Fruit fly (Drosophila melanogaster) Kc167 (cell line): ENCODE measurements around the gene CG42367.

Experiments used
- Myc ChIP-seq: fragments of >200 bp; optimal IDR thresholded peaks from 2 replicates; lab custom pipeline; 2017; ENCODE audit warnings: missing external identifiers
- Sin3A ChIP-seq: fragments of >200 bp; optimal IDR thresholded peaks from 2 replicates; lab custom pipeline; 2018; ENCODE audit warnings: missing external identifiers
- h ChIP-seq: fragments of >200 bp; optimal IDR thresholded peaks from 3 replicates; lab custom pipeline; 2018; ENCODE audit warnings: missing external identifiers
- insv ChIP-seq: fragments of >200 bp; optimal IDR thresholded peaks from 3 replicates; lab custom pipeline; 2018; ENCODE audit warnings: missing external identifiers
- psq ChIP-seq: fragments of >200 bp; optimal IDR thresholded peaks from 2 replicates; lab custom pipeline; 2017; ENCODE audit warnings: missing external identifiers
- ttk ChIP-seq: sonication (Bioruptor generic); optimal IDR thresholded peaks from 2 replicates; lab custom pipeline; 2017; ENCODE audit warnings: missing external identifiers

The CG42367 gene

dm6 chr2L:9930280-9930679 lies at the start of gene CG42367:
Gene CG42367 (plus strand): TSS chr2L:9930580.
- TF ChIP-seq insv (lab: Kevin White, UChicago) (no peak), psq (lab: Kevin White, UChicago) (no peak), h (lab: Kevin White, UChicago) (no peak), Myc (lab: Kevin White, UChicago) (no peak), ttk (lab: Kevin White, UChicago) (no peak), Sin3A (lab: Kevin White, UChicago) (no peak)

DNA sequence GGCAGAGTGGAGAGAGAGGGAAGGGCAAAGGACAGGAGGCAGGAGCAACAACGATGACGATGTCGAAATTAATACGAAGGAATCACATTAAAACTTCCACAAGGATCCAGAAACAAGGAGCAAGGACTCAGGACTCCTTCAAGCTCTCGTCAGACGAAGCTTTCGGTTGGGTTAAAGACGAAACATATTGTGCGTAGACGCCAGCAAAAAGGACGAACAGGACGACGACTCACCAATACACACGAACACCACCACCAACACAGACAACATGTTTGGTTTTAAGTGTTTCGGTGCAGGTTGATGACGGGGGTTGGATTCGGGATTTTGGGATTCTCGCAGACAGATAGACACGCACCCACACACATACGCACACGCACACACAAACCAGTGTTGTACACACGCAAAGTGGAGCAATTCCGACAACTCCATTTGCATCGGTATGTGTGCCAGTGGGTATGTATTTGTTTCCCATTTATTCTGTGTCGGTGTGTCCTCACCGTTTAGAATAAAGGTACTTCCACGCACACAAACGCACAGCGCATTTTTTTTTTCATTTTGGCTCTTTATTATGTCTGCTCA lies 47.9 kb upstream of the CG42367 start:
- no peak for TF ChIP-seq insv (lab: Kevin White, UChicago)
- TF ChIP-seq psq (lab: Kevin White, UChicago), result no peak
- no peak for TF ChIP-seq Myc (lab: Kevin White, UChicago)
- TF ChIP-seq h (lab: Kevin White, UChicago), result no peak
- no peak for TF ChIP-seq ttk (lab: Kevin White, UChicago)
- no peak for TF ChIP-seq Sin3A (lab: Kevin White, UChicago)

- TF ChIP-seq psq (lab: Kevin White, UChicago), result no peak
- TF ChIP-seq h (lab: Kevin White, UChicago), result no peak
- no peak for TF ChIP-seq Myc (lab: Kevin White, UChicago)
- TF ChIP-seq ttk (lab: Kevin White, UChicago), result no peak
- TF ChIP-seq insv (lab: Kevin White, UChicago), result no peak
- TF ChIP-seq Sin3A (lab: Kevin White, UChicago), result no peak
Observed at dm6 chr2L:9886086-9886485, 44.3 kb upstream of the CG42367 start, which contains the start of gene nAChRalpha6. Gene nAChRalpha6 (minus strand): TSS chr2L:9886250.

dm6 chr2L:9887856-9888269 lies 42.5 kb upstream of the CG42367 start, which contains the start of gene Fkbp59:
Gene Fkbp59 (plus strand): TSS chr2L:9888005.
- TF ChIP-seq insv (lab: Kevin White, UChicago), result no peak
- no peak for TF ChIP-seq Sin3A (lab: Kevin White, UChicago)
- TF ChIP-seq psq (lab: Kevin White, UChicago), result no peak
- no peak for TF ChIP-seq h (lab: Kevin White, UChicago)
- TF ChIP-seq ttk (lab: Kevin White, UChicago), result no peak
- TF ChIP-seq Myc (lab: Kevin White, UChicago), result no peak

DNA sequence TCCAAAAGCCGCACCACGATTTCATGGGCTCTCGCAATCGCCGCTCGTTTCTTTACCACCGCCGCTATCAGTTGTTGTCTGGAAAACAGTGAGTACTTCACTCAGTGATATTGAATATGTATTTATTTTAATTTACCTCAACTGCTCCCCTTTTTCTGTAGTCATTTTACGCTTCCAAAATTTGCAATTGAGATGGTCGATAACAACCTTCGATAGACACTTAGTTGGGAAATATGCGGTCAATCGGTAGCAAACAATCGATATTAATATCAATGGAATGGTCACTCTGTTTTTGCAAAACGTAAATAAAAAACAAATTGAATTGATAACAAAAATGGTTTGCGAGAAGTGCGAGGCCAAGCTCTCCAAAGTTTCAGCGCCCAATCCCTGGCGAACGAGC lies 39.8 kb upstream of the CG42367 start, which contains the start of the genes CG34183 and CG4537:
CG34183 (minus strand) TSS at position 197 of the 400 bp plus-strand sequence.
CG4537 (plus strand) TSS at position 310 of the 400 bp plus-strand sequence.
- no peak for TF ChIP-seq Myc (lab: Kevin White, UChicago)
- TF ChIP-seq psq (lab: Kevin White, UChicago), result no peak
- no peak for TF ChIP-seq h (lab: Kevin White, UChicago)
- no peak for TF ChIP-seq insv (lab: Kevin White, UChicago)
- TF ChIP-seq ttk (lab: Kevin White, UChicago), result no peak
- no peak for TF ChIP-seq Sin3A (lab: Kevin White, UChicago)

DNA sequence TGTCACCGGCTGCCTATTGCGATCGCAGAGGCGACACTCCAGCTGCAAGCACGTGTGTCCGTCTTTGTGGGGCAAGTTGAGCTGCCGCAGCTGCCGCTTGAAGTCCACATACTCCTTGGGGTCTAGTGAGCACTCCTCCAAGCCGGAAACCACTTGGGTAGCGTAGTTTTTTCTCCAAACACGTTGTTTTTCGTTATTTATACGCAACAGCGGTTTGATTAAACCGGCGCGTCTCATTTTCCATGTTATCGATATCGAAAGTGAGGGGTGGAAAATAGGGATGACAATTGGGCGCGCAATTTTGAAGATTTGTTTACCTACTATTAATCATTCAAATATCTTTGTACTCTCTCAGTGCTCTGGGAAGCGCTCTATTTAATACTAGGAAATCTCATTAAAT lies 37.2 kb upstream of the CG42367 start, which contains the start of gene mtDNA-helicase:
mtDNA-helicase (minus strand) TSS at position 264 of the 400 bp plus-strand sequence.
- TF ChIP-seq insv (lab: Kevin White, UChicago) (no peak), psq (lab: Kevin White, UChicago) (no peak), ttk (lab: Kevin White, UChicago) (no peak), Sin3A (lab: Kevin White, UChicago) (no peak), Myc (lab: Kevin White, UChicago) (no peak), h (lab: Kevin White, UChicago) (no peak)

- no peak for TF ChIP-seq Sin3A (lab: Kevin White, UChicago)
- no peak for TF ChIP-seq h (lab: Kevin White, UChicago)
- TF ChIP-seq psq (lab: Kevin White, UChicago), result no peak
- TF ChIP-seq insv (lab: Kevin White, UChicago), result no peak
Observed at dm6 chr2L:9894193-9894592, 36.2 kb upstream of the CG42367 start.

DNA sequence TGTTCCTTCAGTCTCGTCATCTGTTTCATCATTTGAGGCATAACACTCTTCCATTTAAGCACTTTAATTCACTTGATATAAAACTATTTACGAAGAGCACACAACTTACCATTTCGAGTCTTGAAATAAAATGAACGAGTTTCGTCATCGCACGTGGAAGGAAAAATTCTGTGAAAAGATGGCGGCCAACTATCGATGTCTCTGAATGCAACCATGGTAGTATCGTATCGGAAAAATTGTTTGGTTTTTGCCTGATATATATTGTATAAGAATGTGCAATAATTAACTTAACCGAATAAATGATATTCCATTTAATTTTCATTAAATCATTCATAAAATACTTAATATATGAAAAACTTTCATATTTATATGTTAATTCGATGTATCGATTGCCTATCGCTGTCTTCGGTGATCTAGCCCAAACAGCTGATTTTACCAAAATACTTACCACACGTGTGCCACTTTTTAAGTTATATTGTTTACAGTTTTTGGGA lies 35.5 kb upstream of the CG42367 start, which contains the start of gene Bka:
Bka (plus strand) TSS at position 417 of the 494 bp plus-strand sequence.
- TF ChIP-seq Sin3A (lab: Kevin White, UChicago), result no peak
- TF ChIP-seq Myc (lab: Kevin White, UChicago), result no peak
- TF ChIP-seq insv (lab: Kevin White, UChicago), result no peak
- TF ChIP-seq ttk (lab: Kevin White, UChicago), result no peak
- no peak for TF ChIP-seq h (lab: Kevin White, UChicago)
- no peak for TF ChIP-seq psq (lab: Kevin White, UChicago)

- no peak for TF ChIP-seq Myc (lab: Kevin White, UChicago)
- TF ChIP-seq insv (lab: Kevin White, UChicago), result no peak
- TF ChIP-seq Sin3A (lab: Kevin White, UChicago), result no peak
- no peak for TF ChIP-seq h (lab: Kevin White, UChicago)
- no peak for TF ChIP-seq ttk (lab: Kevin White, UChicago)
- no peak for TF ChIP-seq psq (lab: Kevin White, UChicago)
Observed at dm6 chr2L:9897296-9897695, 33.1 kb upstream of the CG42367 start, which contains the start of gene RpS2. Gene RpS2 (minus strand): TSS chr2L:9897552.

DNA sequence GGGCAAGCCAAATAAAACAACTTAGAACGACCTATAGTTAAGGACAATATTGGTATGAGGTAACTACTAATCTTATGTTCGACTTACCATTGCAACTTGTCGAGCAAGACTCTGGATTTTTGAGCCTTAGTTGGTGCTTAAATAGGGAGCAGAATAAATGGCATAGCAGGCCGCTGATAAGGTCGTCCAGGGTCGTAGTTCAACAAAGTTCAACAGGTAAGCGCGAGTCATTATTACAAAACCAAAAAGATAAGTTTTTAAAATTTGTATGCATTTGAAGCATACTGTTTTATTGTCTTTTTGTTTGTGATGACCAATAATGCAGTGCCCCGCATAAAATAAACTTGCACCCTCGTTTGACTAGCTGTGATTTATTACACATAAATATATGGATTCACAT lies 27.4 kb upstream of the CG42367 start, which contains the start of gene Muc30E:
Muc30E (minus strand) TSS at position 101 of the 400 bp plus-strand sequence.
- no peak for TF ChIP-seq Sin3A (lab: Kevin White, UChicago)
- TF ChIP-seq Myc (lab: Kevin White, UChicago), result no peak
- TF ChIP-seq h (lab: Kevin White, UChicago), result no peak
- no peak for TF ChIP-seq insv (lab: Kevin White, UChicago)
- no peak for TF ChIP-seq psq (lab: Kevin White, UChicago)
- no peak for TF ChIP-seq ttk (lab: Kevin White, UChicago)

DNA sequence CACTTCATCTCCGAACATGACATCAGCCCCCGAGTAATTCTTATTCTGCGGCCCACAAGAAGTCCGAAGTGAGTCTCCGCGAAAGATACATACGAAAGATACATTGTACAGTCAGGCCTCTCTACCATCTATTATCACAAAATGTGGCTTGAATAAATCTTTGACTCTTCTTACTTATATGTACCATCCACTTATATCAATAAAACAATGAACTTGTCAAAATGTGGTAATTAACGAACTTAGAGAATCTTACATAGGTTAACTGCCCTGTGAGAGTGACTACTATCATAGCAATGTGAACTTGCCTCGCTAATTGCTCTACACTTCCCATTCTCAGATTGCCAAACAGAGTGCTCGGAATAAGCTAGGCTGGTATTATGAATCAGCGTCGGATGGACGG lies 23.7 kb upstream of the CG42367 start:
- TF ChIP-seq insv (lab: Kevin White, UChicago), result no peak
- no peak for TF ChIP-seq Myc (lab: Kevin White, UChicago)
- TF ChIP-seq h (lab: Kevin White, UChicago), result no peak
- TF ChIP-seq Sin3A (lab: Kevin White, UChicago), result no peak
- no peak for TF ChIP-seq psq (lab: Kevin White, UChicago)
- TF ChIP-seq ttk (lab: Kevin White, UChicago), result no peak
